Fruit fly (Drosophila melanogaster) whole organism, embryonic: ENCODE measurements around the gene Gnmt.

Experiments
- ATbp ChIP-seq: fragments of 200-800 bp; sonication (Bioruptor generic); optimal IDR thresholded peaks from 2 replicates; lab custom pipeline; 2017; ENCODE audit warnings: missing biosample characterization, mild to moderate bottlenecking, missing genetic modification characterization, missing genetic modification reagents
- Blimp-1 ChIP-seq: fragments of 200-800 bp; sonication (Bioruptor generic); optimal IDR thresholded peaks from 3 replicates; lab custom pipeline; 2018; ENCODE audit warnings: missing biosample characterization, missing genetic modification characterization, mild to moderate bottlenecking, moderate library complexity, missing genetic modification reagents
- CG11085 ChIP-seq: fragments of 200-800 bp; sonication (Bioruptor generic); IDR thresholded peaks from 2 replicates; pipeline ENCODE4 v1.3.6; 2022; ENCODE audit warnings: missing biosample characterization, missing genetic modification characterization
- CG12104 ChIP-seq: fragments of 200-800 bp; sonication (Bioruptor generic); optimal IDR thresholded peaks from 3 replicates; lab custom pipeline; 2016; ENCODE audit warnings: missing biosample characterization, missing genetic modification characterization
- CG12942 ChIP-seq: fragments of 200-800 bp; sonication (Bioruptor generic); optimal IDR thresholded peaks from 3 replicates; lab custom pipeline; 2016; ENCODE audit warnings: missing biosample characterization, missing genetic modification characterization
- CG14965 ChIP-seq: fragments of 200-800 bp; sonication (Bioruptor generic); optimal IDR thresholded peaks from 2 replicates; lab custom pipeline; 2016; ENCODE audit warnings: missing biosample characterization, missing genetic modification characterization, borderline replicate concordance
- CG15479 ChIP-seq: fragments of 200-800 bp; sonication (Bioruptor generic); optimal IDR thresholded peaks from 3 replicates; lab custom pipeline; 2019; ENCODE audit warnings: missing biosample characterization, mild to moderate bottlenecking, missing genetic modification characterization, moderate library complexity
- CG15601 ChIP-seq: fragments of 200-800 bp; sonication (Bioruptor generic); optimal IDR thresholded peaks from 3 replicates; lab custom pipeline; 2019; ENCODE audit warnings: missing biosample characterization, mild to moderate bottlenecking, missing genetic modification characterization, moderate library complexity
- CG17802 ChIP-seq: fragments of 200-800 bp; sonication (Bioruptor generic); optimal IDR thresholded peaks from 2 replicates; lab custom pipeline; 2018; ENCODE audit warnings: missing biosample characterization, mild to moderate bottlenecking, missing genetic modification characterization, moderate library complexity
- CG17829 ChIP-seq: fragments of 200-800 bp; optimal IDR thresholded peaks from 2 replicates; lab custom pipeline; 2019; ENCODE audit warnings: missing biosample characterization, mild to moderate bottlenecking, missing genetic modification characterization, moderate library complexity
- CG2202 ChIP-seq: fragments of 200-800 bp; sonication (Bioruptor generic); optimal IDR thresholded peaks from 2 replicates; lab custom pipeline; 2018; ENCODE audit warnings: missing biosample characterization, mild to moderate bottlenecking, missing genetic modification characterization
- CG31388 ChIP-seq: fragments of 200-800 bp; sonication (Bioruptor generic); optimal IDR thresholded peaks from 2 replicates; lab custom pipeline; 2016; ENCODE audit warnings: missing biosample characterization, missing genetic modification characterization
- CG32767 ChIP-seq: fragments of 200-800 bp; sonication (Bioruptor generic); IDR thresholded peaks from 2 replicates; pipeline ENCODE4 v1.3.6; 2022; ENCODE audit warnings: missing biosample characterization, missing genetic modification characterization
- CG3838 ChIP-seq: fragments of 200-800 bp; sonication (Bioruptor generic); optimal IDR thresholded peaks from 3 replicates; lab custom pipeline; 2016; ENCODE audit warnings: missing biosample characterization, missing genetic modification characterization
- CG6272 ChIP-seq: fragments of 200-800 bp; sonication (Bioruptor generic); IDR thresholded peaks from 2 replicates; pipeline ENCODE4 v1.3.6; 2022; ENCODE audit warnings: missing biosample characterization, missing genetic modification characterization
- CG7372 ChIP-seq: fragments of 200-800 bp; sonication (Bioruptor generic); IDR thresholded peaks from 2 replicates; pipeline ENCODE4 v1.3.6; 2022; ENCODE audit warnings: missing biosample characterization, missing genetic modification characterization
- CG7963 ChIP-seq: fragments of 200-800 bp; sonication (Bioruptor generic); IDR thresholded peaks from 3 replicates; pipeline ENCODE4 v1.3.6; 2022; ENCODE audit warnings: missing biosample characterization, missing genetic modification characterization; ENCODE audit not compliant: partially characterized antibody
- CG8765 ChIP-seq: fragments of 200-800 bp; sonication (Bioruptor generic); IDR thresholded peaks from 2 replicates; pipeline ENCODE4 v1.3.6; 2022; ENCODE audit warnings: missing biosample characterization, missing genetic modification characterization
- CrebB ChIP-seq: fragments of 200-800 bp; sonication (Bioruptor generic); optimal IDR thresholded peaks from 3 replicates; lab custom pipeline; 2018; ENCODE audit warnings: missing biosample characterization, mild to moderate bottlenecking, missing genetic modification characterization
- D19B ChIP-seq: fragments of 200-800 bp; sonication (Bioruptor generic); optimal IDR thresholded peaks from 2 replicates; lab custom pipeline; 2017; ENCODE audit warnings: missing biosample characterization, mild to moderate bottlenecking, missing genetic modification characterization
- Dll ChIP-seq: fragments of 200-800 bp; sonication (Bioruptor generic); IDR thresholded peaks from 4 replicates; pipeline ENCODE4 v1.3.6; 2022; ENCODE audit warnings: missing biosample characterization, missing genetic modification characterization; ENCODE audit not compliant: partially characterized antibody
- Dref ChIP-seq: fragments of 200-800 bp; sonication (Bioruptor generic); IDR thresholded peaks from 2 replicates; pipeline ENCODE4 v1.3.6; 2022; ENCODE audit warnings: missing biosample characterization, missing genetic modification characterization
- Fer1 ChIP-seq: fragments of 200-800 bp; sonication (Bioruptor generic); optimal IDR thresholded peaks from 2 replicates; lab custom pipeline; 2017; ENCODE audit warnings: missing biosample characterization, mild to moderate bottlenecking, missing genetic modification characterization
- HmgD ChIP-seq: fragments of 200-800 bp; sonication (Bioruptor generic); optimal IDR thresholded peaks from 3 replicates; lab custom pipeline; 2016; ENCODE audit warnings: missing biosample characterization, missing genetic modification characterization
- Hr3 ChIP-seq: fragments of 200-800 bp; sonication (Bioruptor generic); optimal IDR thresholded peaks from 3 replicates; lab custom pipeline; 2016; ENCODE audit warnings: missing biosample characterization, missing genetic modification characterization
- MBD-R2 ChIP-seq: fragments of 200-800 bp; sonication (Bioruptor generic); IDR thresholded peaks from 2 replicates; pipeline ENCODE4 v1.3.6; 2022; ENCODE audit warnings: missing biosample characterization, missing genetic modification characterization
- MTF-1 ChIP-seq: fragments of 200-800 bp; sonication (Bioruptor generic); optimal IDR thresholded peaks from 2 replicates; lab custom pipeline; 2018; ENCODE audit warnings: missing biosample characterization, mild to moderate bottlenecking, missing genetic modification characterization, borderline replicate concordance
- Poxn ChIP-seq: fragments of 200-800 bp; sonication (Bioruptor generic); IDR thresholded peaks from 2 replicates; pipeline ENCODE4 v1.3.6; 2022; ENCODE audit warnings: missing biosample characterization, missing genetic modification characterization
- Sin3A ChIP-seq: fragments of >200 bp; optimal IDR thresholded peaks from 2 replicates; lab custom pipeline; 2018
- Six4 ChIP-seq: fragments of 200-800 bp; sonication (Bioruptor generic); optimal IDR thresholded peaks from 2 replicates; lab custom pipeline; 2016; ENCODE audit warnings: missing biosample characterization, missing genetic modification characterization
- Sry-δ ChIP-seq: fragments of 200-800 bp; sonication (Bioruptor generic); optimal IDR thresholded peaks from 2 replicates; lab custom pipeline; 2016; ENCODE audit warnings: missing biosample characterization, missing genetic modification characterization
- ase ChIP-seq: fragments of 200-800 bp; sonication (Bioruptor generic); IDR thresholded peaks from 3 replicates; pipeline ENCODE4 v1.3.6; 2022; ENCODE audit warnings: missing biosample characterization, missing genetic modification characterization
- chif ChIP-seq, 2 experiments: fragments of 200-800 bp; sonication (Bioruptor generic); optimal IDR thresholded peaks; 3 replicates each; lab custom pipeline; 2016; ENCODE audit warnings: missing biosample characterization in 2 of 2, missing genetic modification characterization in 2 of 2
- crc ChIP-seq: fragments of 200-800 bp; sonication (Bioruptor generic); optimal IDR thresholded peaks from 2 replicates; lab custom pipeline; 2016; ENCODE audit warnings: missing biosample characterization, missing genetic modification characterization
- crp ChIP-seq, 2 experiments: fragments of 200-800 bp; sonication (Bioruptor generic); optimal IDR thresholded peaks; 2 replicates in 1 of 2; 3 replicates in 1 of 2; lab custom pipeline; 2017; ENCODE audit warnings: missing biosample characterization in 2 of 2, missing genetic modification characterization in 2 of 2, mild to moderate bottlenecking in 1 of 2, moderate library complexity in 1 of 2
- ems ChIP-seq: fragments of 200-800 bp; sonication (Bioruptor generic); optimal IDR thresholded peaks from 3 replicates; lab custom pipeline; 2016; ENCODE audit warnings: missing biosample characterization, missing genetic modification characterization
- h ChIP-seq: fragments of >200 bp; optimal IDR thresholded peaks from 2 replicates; lab custom pipeline; 2017
- kay ChIP-seq: fragments of 200-800 bp; sonication (Bioruptor generic); optimal IDR thresholded peaks from 2 replicates; lab custom pipeline; 2016; ENCODE audit warnings: missing biosample characterization, missing genetic modification characterization
- luna ChIP-seq: fragments of 200-800 bp; sonication (Bioruptor generic); optimal IDR thresholded peaks from 2 replicates; lab custom pipeline; 2016; ENCODE audit warnings: missing biosample characterization, missing genetic modification characterization
- otp ChIP-seq: fragments of 200-800 bp; sonication (Bioruptor generic); IDR thresholded peaks from 3 replicates; pipeline ENCODE4, ENCODE4 v1.3.6; 2022; ENCODE audit warnings: missing biosample characterization, missing genetic modification characterization
- prd ChIP-seq, 3 experiments: fragments of >200 bp in 2 of 3; fragments of 200-800 bp in 1 of 3; sonication (Bioruptor generic) in 1 of 3; optimal IDR thresholded peaks in 2 of 3; IDR thresholded peaks in 1 of 3; 2 replicates in 2 of 3; 3 replicates in 1 of 3; pipeline versions ENCODE4 v1.3.6 to Lab custom; 2017 to 2022; ENCODE audit warnings: missing biosample characterization in 1 of 3, missing genetic modification characterization in 1 of 3
- rib ChIP-seq: fragments of 200-800 bp; sonication (Bioruptor generic); IDR thresholded peaks from 2 replicates; pipeline ENCODE4 v1.3.6; 2022; ENCODE audit warnings: missing biosample characterization, missing genetic modification characterization
- run ChIP-seq: fragments of 200-800 bp; sonication (Bioruptor generic); optimal IDR thresholded peaks from 3 replicates; lab custom pipeline; 2018; ENCODE audit warnings: missing biosample characterization, mild to moderate bottlenecking, missing genetic modification characterization
- sc ChIP-seq, 3 experiments: fragments of >200 bp in 2 of 3; fragments of 200-800 bp in 1 of 3; sonication (Bioruptor generic) in 1 of 3; optimal IDR thresholded peaks; 2 replicates in 2 of 3; 3 replicates in 1 of 3; lab custom pipeline; 2017; ENCODE audit warnings: mild to moderate bottlenecking in 1 of 3, missing biosample characterization in 1 of 3, missing genetic modification characterization in 1 of 3, missing genetic modification reagents in 1 of 3
- scrt ChIP-seq: fragments of 200-800 bp; sonication (Bioruptor generic); optimal IDR thresholded peaks from 2 replicates; lab custom pipeline; 2018; ENCODE audit warnings: missing biosample characterization, mild to moderate bottlenecking, missing genetic modification characterization, moderate library complexity
- sisA ChIP-seq: fragments of 200-800 bp; sonication (Bioruptor generic); IDR thresholded peaks from 2 replicates; pipeline ENCODE4 v1.3.6; 2022; ENCODE audit warnings: missing biosample characterization, missing genetic modification characterization
- trem ChIP-seq: fragments of 200-800 bp; optimal IDR thresholded peaks from 3 replicates; lab custom pipeline; 2019; ENCODE audit warnings: missing biosample characterization, mild to moderate bottlenecking, missing genetic modification characterization, moderate library complexity
- unpg ChIP-seq: fragments of 200-800 bp; sonication (Bioruptor generic); optimal IDR thresholded peaks from 3 replicates; lab custom pipeline; 2018; ENCODE audit warnings: missing biosample characterization, mild to moderate bottlenecking, missing genetic modification characterization, moderate library complexity
- zen2 ChIP-seq: fragments of 200-800 bp; sonication (Bioruptor generic); IDR thresholded peaks from 3 replicates; pipeline ENCODE4 v1.3.6; 2022; ENCODE audit warnings: missing biosample characterization, missing genetic modification characterization; ENCODE audit not compliant: partially characterized antibody
- zfh2 ChIP-seq: fragments of 200-800 bp; sonication (Bioruptor generic); optimal IDR thresholded peaks from 2 replicates; lab custom pipeline; 2016; ENCODE audit warnings: missing biosample characterization, missing genetic modification characterization

The Gnmt gene

DNA sequence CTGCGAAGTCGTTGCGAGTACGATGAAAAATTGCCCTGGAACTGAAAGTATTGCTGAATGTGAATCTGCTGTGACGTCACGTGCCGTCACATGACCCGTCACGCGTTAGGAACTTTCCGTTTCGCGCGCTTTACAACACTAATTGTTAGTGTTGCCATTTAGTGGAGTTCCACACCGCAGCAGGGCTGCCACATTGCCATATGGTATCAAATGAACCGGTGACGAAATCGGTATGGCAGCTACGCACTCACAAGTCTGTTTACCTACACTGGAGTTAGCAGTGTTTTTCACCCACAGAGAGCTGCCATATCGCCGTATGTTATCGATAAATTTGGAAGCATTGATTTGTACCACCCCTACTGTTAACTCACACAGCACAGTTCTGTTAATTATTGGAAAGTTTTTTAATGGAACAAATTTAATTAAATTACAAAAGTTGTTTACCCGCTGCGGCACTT, 46.7 kb upstream of the Gnmt start, which contains the start of the genes Vha55 and Snx3 (continued):
- peak; percentile 3 for TF ChIP-seq run (tag; lab: Kevin White, UChicago)
- TF ChIP-seq zfh2: peak; percentile 91
- TF ChIP-seq CG3838 (GFP tag; lab: Kevin White, UChicago): peak; percentile 1
- peak; percentile 66 for TF ChIP-seq ems (GFP tag; lab: Kevin White, UChicago)
- no peak for TF ChIP-seq MBD-R2 (GFP tag; lab: Robert Waterston, UW)
- TF ChIP-seq CG17829 (tag; lab: Kevin White, UChicago): peak; percentile 82
- peak; percentile 59 for TF ChIP-seq Blimp-1 (GFP tag; lab: Kevin White, UChicago)
- TF ChIP-seq prd (optimal IDR thresholded peaks at IDR 0.05; lab: Kevin White, UChicago): no peak
- no peak for TF ChIP-seq prd (GFP tag; IDR thresholded peaks at IDR 0.05; lab: Robert Waterston, UW)
- peak in 1 of 2 experiments; percentile 82 for TF ChIP-seq crp (GFP tag; optimal IDR thresholded peaks at IDR 0.05; lab: Kevin White, UChicago)
- peak; percentile 69 for TF ChIP-seq Hr3 (GFP tag; lab: Kevin White, UChicago)
- no peak for TF ChIP-seq ase (GFP tag; lab: Robert Waterston, UW)
- no peak; the same call in 1 of the 2 replicates for TF ChIP-seq CG6272 (GFP tag; lab: Robert Waterston, UW)
- TF ChIP-seq crc (GFP tag; lab: Kevin White, UChicago): peak; percentile 52
- no peak for TF ChIP-seq h
- peak; percentile 48 for TF ChIP-seq MTF-1 (GFP tag; lab: Kevin White, UChicago)
- TF ChIP-seq Sin3A (lab: Kevin White, UChicago): peak; percentile 92
- TF ChIP-seq trem (tag; lab: Kevin White, UChicago): peak; percentile 91
- TF ChIP-seq CG11085: no peak
- TF ChIP-seq Dll (GFP tag; lab: Robert Waterston, UW): no peak
- no peak for TF ChIP-seq sisA (GFP tag; lab: Robert Waterston, UW)
- TF ChIP-seq ATbp (GFP tag; lab: Kevin White, UChicago): no peak
- no peak for TF ChIP-seq otp
- TF ChIP-seq CG15479 (GFP tag; lab: Kevin White, UChicago): no peak
- TF ChIP-seq CG32767 (GFP tag; lab: Robert Waterston, UW): no peak
- peak; percentile 12 for TF ChIP-seq CG31388 (GFP tag; lab: Kevin White, UChicago)
- TF ChIP-seq CG14965 (GFP tag; lab: Kevin White, UChicago): peak; percentile 38
- TF ChIP-seq Dref (GFP tag; lab: Robert Waterston, UW): no peak
- no peak for TF ChIP-seq CG8765 (GFP tag; lab: Robert Waterston, UW)
- TF ChIP-seq CG2202: peak; percentile 45
- peak; percentile 77 for TF ChIP-seq Fer1
- TF ChIP-seq Poxn: no peak
- peak; percentile 20 for TF ChIP-seq Six4
- TF ChIP-seq rib: no peak
- TF ChIP-seq CG12104 (GFP tag; lab: Kevin White, UChicago): no peak
- peak; percentile 90 for TF ChIP-seq kay
- TF ChIP-seq HmgD (GFP tag; lab: Kevin White, UChicago): peak; percentile 96
- TF ChIP-seq chif (GFP tag; optimal IDR thresholded peaks at IDR 0.05; lab: Kevin White, UChicago): peak; percentile 67 to 73
- peak; percentile 80 for TF ChIP-seq CG15601 (tag; lab: Kevin White, UChicago)
- no peak for TF ChIP-seq CG7372 (GFP tag; lab: Robert Waterston, UW)
- peak; percentile 72 for TF ChIP-seq luna (GFP tag; lab: Kevin White, UChicago)
- TF ChIP-seq sc (optimal IDR thresholded peaks at IDR 0.05; lab: Kevin White, UChicago): no peak
- no peak for TF ChIP-seq sc (GFP tag; optimal IDR thresholded peaks at IDR 0.05; lab: Kevin White, UChicago)
- peak; percentile 89 for TF ChIP-seq CrebB
- no peak for TF ChIP-seq scrt (GFP tag; lab: Kevin White, UChicago)
- TF ChIP-seq CG12942 (GFP tag; lab: Kevin White, UChicago): peak; percentile 85
- TF ChIP-seq unpg: peak; percentile 46
- TF ChIP-seq zen2 (GFP tag; lab: Robert Waterston, UW): no peak
- peak; percentile 97 for TF ChIP-seq Sry-δ (GFP tag; lab: Kevin White, UChicago)
- TF ChIP-seq D19B: no peak
- no peak for TF ChIP-seq CG7963 (GFP tag; lab: Robert Waterston, UW)
- TF ChIP-seq CG17802 (tag; lab: Kevin White, UChicago): no peak
